Worm (Caenorhabditis elegans): ENCODE data around the gene damt-1.

The damt-1 gene

ce11 chrII:5714807-5715206 lies 5.1 kb upstream of the damt-1 start, which contains the start of the genes tiar-1 and lelo-4 (continued):
- TF ChIP-seq lir-3 (tag; optimal IDR thresholded peaks at IDR 0.05; ENCODE audit: poor library complexity), result peak; percentile 42
- TF ChIP-seq fkh-8 (tag; optimal IDR thresholded peaks at IDR 0.05), result peak; percentile 44
- TF ChIP-seq nhr-28 (tag; optimal IDR thresholded peaks at IDR 0.05), result no peak
- TF ChIP-seq tbx-2 (tag; optimal IDR thresholded peaks at IDR 0.05), result peak; percentile 57
- no peak for TF ChIP-seq irx-1 (tag; optimal IDR thresholded peaks at IDR 0.05)
- TF ChIP-seq egl-13 (tag; optimal IDR thresholded peaks at IDR 0.05), result no peak
- TF ChIP-seq unc-30 (tag; optimal IDR thresholded peaks at IDR 0.05), result no peak
- no peak for TF ChIP-seq ama-1 (optimal IDR thresholded peaks at IDR 0.05)
- TF ChIP-seq ceh-8 (GFP tag; optimal IDR thresholded peaks at IDR 0.05), result no peak
- peak; percentile 76 for TF ChIP-seq lin-14 (GFP tag; optimal IDR thresholded peaks at IDR 0.05)
- no peak for TF ChIP-seq mab-9 (GFP tag; IDR thresholded peaks at IDR 0.05)
- no peak for TF ChIP-seq ztf-11 (tag; optimal IDR thresholded peaks at IDR 0.05)
- TF ChIP-seq Y116A8C.19 (tag; optimal IDR thresholded peaks at IDR 0.05; ENCODE audit: borderline replicate concordance), result no peak
- no peak for TF ChIP-seq pqm-1 (tag; optimal IDR thresholded peaks at IDR 0.05)
- TF ChIP-seq nhr-90 (tag; optimal IDR thresholded peaks at IDR 0.05; ENCODE audit: poor library complexity), result peak; percentile 19
- TF ChIP-seq jun-1 (tag; optimal IDR thresholded peaks at IDR 0.05), result no peak
- peak; percentile 72 for TF ChIP-seq nhr-85 (tag)
- peak; percentile 58 for TF ChIP-seq skn-1 (tag; optimal IDR thresholded peaks at IDR 0.05)
- no peak for TF ChIP-seq ztf-4 (tag; optimal IDR thresholded peaks at IDR 0.05)
- peak; percentile 24 to 91 for TF ChIP-seq efl-1 (optimal IDR thresholded peaks at IDR 0.05)
- TF ChIP-seq efl-1 (GFP tag; optimal IDR thresholded peaks at IDR 0.05 in 1 of 2), result peak; percentile 90 to 98
- TF ChIP-seq dsc-1 (tag; optimal IDR thresholded peaks at IDR 0.05), result no peak
- peak; percentile 78 for TF ChIP-seq lin-15B (tag; optimal IDR thresholded peaks at IDR 0.05)
- TF ChIP-seq nhr-19 (GFP tag; conservative IDR thresholded peaks at IDR 0.05), result peak; percentile 50
- peak; percentile 73 to 91 for TF ChIP-seq lsy-2 (tag; optimal IDR thresholded peaks at IDR 0.05)
- peak in 1 of 2 experiments; percentile 3 for TF ChIP-seq mdl-1 (tag; optimal IDR thresholded peaks at IDR 0.05)
- no peak for TF ChIP-seq fkh-10 (GFP tag; optimal IDR thresholded peaks at IDR 0.05)
- TF ChIP-seq zag-1 (tag; optimal IDR thresholded peaks at IDR 0.05), result no peak
- no peak for TF ChIP-seq zip-4 (GFP tag; optimal IDR thresholded peaks at IDR 0.05)
- no peak for TF ChIP-seq efl-3 (GFP tag; optimal IDR thresholded peaks at IDR 0.05)
- TF ChIP-seq fos-1 (tag; optimal IDR thresholded peaks at IDR 0.05), result peak; percentile 60
- TF ChIP-seq vab-15 (tag; optimal IDR thresholded peaks at IDR 0.05), result no peak
- no peak for TF ChIP-seq hlh-4 (tag; optimal IDR thresholded peaks at IDR 0.05)
- peak in 2 of 3 experiments; percentile 32 to 69 for TF ChIP-seq ceh-82 (tag; optimal IDR thresholded peaks at IDR 0.05)
- no peak for TF ChIP-seq ces-1 (GFP tag; optimal IDR thresholded peaks at IDR 0.05)
- peak; percentile 76 for TF ChIP-seq snu-23 (GFP tag; optimal IDR thresholded peaks at IDR 0.05)
- peak; percentile 54 for TF ChIP-seq swsn-7 (tag; optimal IDR thresholded peaks at IDR 0.05)
- TF ChIP-seq unc-62 (GFP tag; optimal IDR thresholded peaks at IDR 0.05), result no peak

- TF ChIP-seq egl-27 (tag; optimal IDR thresholded peaks at IDR 0.05) (no peak), nhr-85 (tag) (no peak), dpl-1 (GFP tag; optimal IDR thresholded peaks at IDR 0.05) (peak in 1 of 3 experiments; percentile 14), efl-1 (optimal IDR thresholded peaks at IDR 0.05) (no peak), efl-1 (GFP tag; optimal IDR thresholded peaks at IDR 0.05 in 1 of 2) (peak in 1 of 2 experiments; percentile 7), aly-2 (tag; optimal IDR thresholded peaks at IDR 0.05) (no peak), C34B4.2 (tag; optimal IDR thresholded peaks at IDR 0.05) (no peak), mdl-1 (tag; optimal IDR thresholded peaks at IDR 0.05) (no peak)
Measured at ce11 chrII:5715745-5716357, 4.1 kb upstream of the damt-1 start, which contains the start of the genes C18A3.10 and C18A3.3. C18A3.10 (minus strand) TSS chrII:5715845. C18A3.3 (plus strand) TSS chrII:5716307.
